Worm (Caenorhabditis elegans) whole organism, L3 larva: ENCODE data around the gene K09E2.1.
"Not testable (repeated sequence)": the region's sequence is repeated elsewhere in the genome, so short reads cannot be mapped to it uniquely, and the experiment has no call there.

Experiments used
- R02D3.7 ChIP-seq: fragments of 150-350 bp; optimal IDR thresholded peaks from 2 replicates; lab custom pipeline; 2014; ENCODE audit warnings: missing biosample characterization, missing genetic modification characterization
- aly-2 ChIP-seq: fragments of 150-350 bp; optimal IDR thresholded peaks from 2 replicates; lab custom pipeline; 2014; ENCODE audit warnings: missing biosample characterization, missing genetic modification characterization
- ama-1 ChIP-seq: fragments of 150-350 bp; optimal IDR thresholded peaks from 2 replicates; lab custom pipeline; 2018
- ceh-9 ChIP-seq: sonication (generic microtip); optimal IDR thresholded peaks from 2 replicates; lab custom pipeline; 2018; ENCODE audit warnings: missing biosample characterization, missing genetic modification characterization
- daf-12 ChIP-seq: fragments of 150-350 bp; optimal IDR thresholded peaks from 2 replicates; lab custom pipeline; 2014; ENCODE audit warnings: missing biosample characterization, missing genetic modification reagents, missing genetic modification characterization
- egl-27 ChIP-seq: sonication (generic microtip); optimal IDR thresholded peaks from 4 replicates; lab custom pipeline; 2017; ENCODE audit warnings: missing biosample characterization, missing genetic modification reagents, missing genetic modification characterization
- egl-5 ChIP-seq: fragments of 150-350 bp; optimal IDR thresholded peaks from 2 replicates; lab custom pipeline; 2017; ENCODE audit warnings: missing biosample characterization, missing genetic modification reagents, missing genetic modification characterization, inconsistent platforms
- elt-1 ChIP-seq: fragments of 150-350 bp; optimal IDR thresholded peaks from 2 replicates; lab custom pipeline; 2014; ENCODE audit warnings: missing biosample characterization, missing genetic modification characterization
- elt-2 ChIP-seq: sonication (generic microtip); optimal IDR thresholded peaks from 2 replicates; lab custom pipeline; 2016; ENCODE audit warnings: missing genetic modification reagents, mild to moderate bottlenecking, missing genetic modification characterization, missing compliant biosample characterization
- fkh-10 ChIP-seq: sonication (generic microtip); optimal IDR thresholded peaks from 2 replicates; lab custom pipeline; 2017; ENCODE audit warnings: missing biosample characterization, missing genetic modification reagents, missing genetic modification characterization
- fkh-2 ChIP-seq: fragments of 150-350 bp; optimal IDR thresholded peaks from 2 replicates; lab custom pipeline; 2014; ENCODE audit warnings: missing biosample characterization, missing genetic modification reagents, missing genetic modification characterization
- fos-1 ChIP-seq: fragments of 150-350 bp; optimal IDR thresholded peaks from 2 replicates; lab custom pipeline; 2014; ENCODE audit warnings: missing biosample characterization, missing genetic modification characterization
- hmg-11 ChIP-seq: sonication (generic microtip); optimal IDR thresholded peaks from 2 replicates; lab custom pipeline; 2016; ENCODE audit warnings: missing genetic modification characterization, missing compliant biosample characterization
- jun-1 ChIP-seq: fragments of 150-350 bp; optimal IDR thresholded peaks from 2 replicates; lab custom pipeline; 2014; ENCODE audit warnings: missing biosample characterization, missing genetic modification reagents, missing genetic modification characterization
- lin-39 ChIP-seq: fragments of 150-350 bp; optimal IDR thresholded peaks from 2 replicates; lab custom pipeline; 2018; ENCODE audit warnings: missing biosample characterization, missing genetic modification reagents, missing genetic modification characterization
- mml-1 ChIP-seq: fragments of 150-350 bp; sonication (generic microtip); optimal IDR thresholded peaks from 3 replicates; lab custom pipeline; 2014; ENCODE audit warnings: missing biosample characterization, missing genetic modification characterization
- nfya-1 ChIP-seq: sonication (generic microtip); optimal IDR thresholded peaks from 2 replicates; lab custom pipeline; 2017; ENCODE audit warnings: missing genetic modification characterization, mild to moderate bottlenecking, missing compliant biosample characterization, antibody characterized with exemption, moderate library complexity; ENCODE audit not compliant: insufficient read depth
- nhr-11 ChIP-seq: fragments of 150-350 bp; optimal IDR thresholded peaks from 2 replicates; lab custom pipeline; 2014; ENCODE audit warnings: missing biosample characterization, missing genetic modification characterization
- nhr-12 ChIP-seq: fragments of 150-350 bp; optimal IDR thresholded peaks from 2 replicates; lab custom pipeline; 2014; ENCODE audit warnings: missing biosample characterization, missing genetic modification characterization
- nhr-23 ChIP-seq: fragments of 150-350 bp; optimal IDR thresholded peaks from 2 replicates; lab custom pipeline; 2014; ENCODE audit warnings: missing biosample characterization, missing genetic modification reagents, missing genetic modification characterization
- nhr-25 ChIP-seq: sonication (generic microtip); optimal IDR thresholded peaks from 2 replicates; lab custom pipeline; 2017; ENCODE audit warnings: missing biosample characterization, missing genetic modification characterization
- nhr-28 ChIP-seq: fragments of 150-350 bp; optimal IDR thresholded peaks from 2 replicates; lab custom pipeline; 2014; ENCODE audit warnings: missing biosample characterization, missing genetic modification characterization
- nhr-43 ChIP-seq: sonication (generic microtip); optimal IDR thresholded peaks from 2 replicates; lab custom pipeline; 2016; ENCODE audit warnings: mild to moderate bottlenecking, missing genetic modification characterization, missing compliant biosample characterization; ENCODE audit not compliant: poor library complexity, severe bottlenecking
- nhr-67 ChIP-seq: fragments of 150-350 bp; optimal IDR thresholded peaks from 2 replicates; lab custom pipeline; 2014; ENCODE audit warnings: missing biosample characterization, missing genetic modification characterization
- nhr-76 ChIP-seq: fragments of 150-350 bp; sonication (generic microtip); optimal IDR thresholded peaks from 5 replicates; lab custom pipeline; 2014; ENCODE audit warnings: missing biosample characterization, missing genetic modification characterization
- nhr-77 ChIP-seq: fragments of 150-350 bp; optimal IDR thresholded peaks from 2 replicates; lab custom pipeline; 2014; ENCODE audit warnings: missing biosample characterization, missing genetic modification characterization
- pha-4 ChIP-seq: fragments of 150-350 bp; optimal IDR thresholded peaks from 2 replicates; lab custom pipeline; 2014; ENCODE audit warnings: missing biosample characterization, missing genetic modification reagents, missing genetic modification characterization
- pqm-1 ChIP-seq: fragments of 150-350 bp; optimal IDR thresholded peaks from 2 replicates; lab custom pipeline; 2017; ENCODE audit warnings: missing biosample characterization, missing genetic modification characterization, inconsistent platforms
- sea-2 ChIP-seq: fragments of 150-350 bp; sonication (generic microtip); optimal IDR thresholded peaks from 4 replicates; lab custom pipeline; 2014; ENCODE audit warnings: missing biosample characterization, missing genetic modification reagents, missing genetic modification characterization
- skn-1 ChIP-seq: fragments of 150-350 bp; optimal IDR thresholded peaks from 2 replicates; lab custom pipeline; 2014; ENCODE audit warnings: missing biosample characterization, missing genetic modification characterization
- snpc-4 ChIP-seq: fragments of 150-350 bp; optimal IDR thresholded peaks from 2 replicates; lab custom pipeline; 2014; ENCODE audit warnings: missing biosample characterization, missing genetic modification characterization
- unc-39 ChIP-seq: sonication (generic microtip); optimal IDR thresholded peaks from 4 replicates; lab custom pipeline; 2017; ENCODE audit warnings: missing biosample characterization, missing genetic modification characterization
- zag-1 ChIP-seq: fragments of 150-350 bp; optimal IDR thresholded peaks from 2 replicates; lab custom pipeline; 2014; ENCODE audit warnings: missing biosample characterization, missing genetic modification characterization
- ztf-11 ChIP-seq: fragments of 150-350 bp; optimal IDR thresholded peaks from 2 replicates; lab custom pipeline; 2014; ENCODE audit warnings: missing biosample characterization, missing genetic modification characterization
- ztf-4 ChIP-seq: fragments of 150-350 bp; optimal IDR thresholded peaks from 2 replicates; lab custom pipeline; 2014; ENCODE audit warnings: missing biosample characterization, missing genetic modification characterization

Gene K09E2.1

ce11 chrX:8721273-8721672 lies 39.6 kb downstream of the K09E2.1 start:
- no peak for TF ChIP-seq nhr-23 (tag; lab: Kevin White, UChicago)
- TF ChIP-seq pha-4 (tag; lab: Kevin White, UChicago): peak; percentile 91

ce11 chrX:8723127-8723600 lies 41.5 kb downstream of the K09E2.1 start, which contains the start of gene tnt-2:
Gene tnt-2, minus strand, starts transcription at chrX:8723550.
- no peak for TF ChIP-seq jun-1 (tag; lab: Kevin White, UChicago)
- no peak for TF ChIP-seq egl-5 (tag; lab: Kevin White, UChicago)
- TF ChIP-seq skn-1 (tag; lab: Kevin White, UChicago): no peak

DNA sequence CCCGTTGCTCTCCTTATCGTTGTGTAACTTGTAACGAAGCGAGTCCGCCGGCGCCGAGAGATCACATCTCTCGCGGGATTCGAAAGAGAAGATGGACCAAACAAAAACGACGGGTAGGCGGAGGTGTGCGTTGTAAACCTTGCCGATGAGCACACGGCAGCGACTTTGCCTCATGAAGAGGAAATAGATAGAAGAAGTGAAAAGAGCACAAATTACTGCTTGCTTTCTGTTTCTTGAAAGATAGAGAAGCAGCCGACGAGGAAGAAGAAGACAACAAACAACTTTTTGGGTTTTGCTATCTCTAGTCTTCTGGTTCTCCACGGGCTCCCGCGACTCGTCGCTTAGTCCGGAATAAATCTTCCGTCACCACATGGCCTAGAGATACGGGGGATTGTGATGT lies 42.1 kb downstream of the K09E2.1 start:
- TF ChIP-seq ceh-9 (tag; lab: Kevin White, UChicago) (no peak), nfya-1 (tag; lab: Kevin White, UChicago) (peak; percentile 49), elt-2 (tag; lab: Kevin White, UChicago) (no peak), nhr-43 (tag; lab: Kevin White, UChicago) (no peak), lin-39 (tag; lab: Kevin White, UChicago) (no peak), zag-1 (tag; lab: Kevin White, UChicago) (no peak), mml-1 (tag; lab: Kevin White, UChicago) (no peak), nhr-76 (tag; lab: Kevin White, UChicago) (no peak), ama-1 (no peak), jun-1 (tag; lab: Kevin White, UChicago) (no peak), R02D3.7 (tag; lab: Kevin White, UChicago) (no peak), elt-1 (tag; lab: Kevin White, UChicago) (no peak), nhr-12 (tag; lab: Kevin White, UChicago) (no peak), aly-2 (no peak), fos-1 (tag; lab: Kevin White, UChicago) (no peak), daf-12 (tag; lab: Kevin White, UChicago) (no peak), skn-1 (tag; lab: Kevin White, UChicago) (no peak), nhr-11 (tag; lab: Kevin White, UChicago) (peak; percentile 56), sea-2 (GFP tag; lab: Kevin White, UChicago) (no peak), pha-4 (tag; lab: Kevin White, UChicago) (no peak), fkh-10 (no peak), snpc-4 (peak; percentile 26), hmg-11 (tag; lab: Kevin White, UChicago) (no peak), fkh-2 (tag; lab: Kevin White, UChicago) (peak; percentile 30), nhr-77 (tag; lab: Kevin White, UChicago) (no peak), nhr-23 (tag; lab: Kevin White, UChicago) (no peak), ztf-11 (tag; lab: Kevin White, UChicago) (no peak), ztf-4 (tag; lab: Kevin White, UChicago) (no peak), unc-39 (no peak), egl-27 (tag; lab: Kevin White, UChicago) (no peak), nhr-25 (no peak), nhr-67 (no peak)

ce11 chrX:8727306-8727705 lies 45.6 kb downstream of the K09E2.1 start, which contains the start of gene EGAP4.1:
Gene EGAP4.1, minus strand, starts transcription at chrX:8727406.
- TF ChIP-seq lin-39 (tag; lab: Kevin White, UChicago): peak; percentile 55
- no peak for TF ChIP-seq nhr-76 (tag; lab: Kevin White, UChicago)
- TF ChIP-seq fkh-2 (tag; lab: Kevin White, UChicago): no peak
- TF ChIP-seq, all 47 proteins: peak for 1

- TF ChIP-seq ama-1; pqm-1 (tag; lab: Kevin White, UChicago); nhr-28 (tag; lab: Kevin White, UChicago): not testable (repeated sequence)
- TF ChIP-seq, all 47 proteins: peak for 0; not testable (repeated sequence) for 47
Observed at ce11 chrX:8731822-8732221, 50.1 kb downstream of the K09E2.1 start, which contains the start of gene M02D8.6. Gene M02D8.6, minus strand, starts transcription at chrX:8731922.
